Worm (Caenorhabditis elegans) whole organism, mixed stage, embryonic: ENCODE data around the gene Y71H2AM.1.

Experiments used
- elt-1 ChIP-seq: sonication (generic microtip); optimal IDR thresholded peaks from 2 replicates; lab custom pipeline; 2017; ENCODE audit warnings: missing genetic modification characterization, mild to moderate bottlenecking, missing compliant biosample characterization, antibody characterized with exemption, moderate library complexity, borderline replicate concordance; ENCODE audit not compliant: insufficient read depth
- elt-3 ChIP-seq: fragments of 150-350 bp; optimal IDR thresholded peaks from 2 replicates; lab custom pipeline; 2014; ENCODE audit warnings: missing biosample characterization, missing genetic modification characterization
- lin-13 ChIP-seq: fragments of 150-350 bp; optimal IDR thresholded peaks from 2 replicates; lab custom pipeline; 2014; ENCODE audit warnings: missing biosample characterization, missing genetic modification characterization
- mab-5 ChIP-seq: fragments of 150-350 bp; optimal IDR thresholded peaks from 2 replicates; lab custom pipeline; 2014; ENCODE audit warnings: missing biosample characterization, missing genetic modification characterization
- ztf-11 ChIP-seq: fragments of 150-350 bp; optimal IDR thresholded peaks from 2 replicates; lab custom pipeline; 2014; ENCODE audit warnings: missing biosample characterization, missing genetic modification characterization

ce11 chrIII:2794057-2794456 is 32.8 kb upstream of the Y71H2AM.1 start:
- TF ChIP-seq ztf-11 (tag; lab: Kevin White, UChicago) (no peak), mab-5 (tag; lab: Kevin White, UChicago) (no peak), lin-13 (tag; lab: Kevin White, UChicago) (no peak), elt-1 (tag; lab: Kevin White, UChicago) (no peak), elt-3 (tag; lab: Kevin White, UChicago) (no peak)
